Worm (Caenorhabditis elegans) whole organism, midembryonic: ENCODE data around the gene Y67D8C.22.

Experiments
- cog-1 ChIP-seq: sonication (generic microtip); optimal IDR thresholded peaks from 2 replicates; lab custom pipeline; 2016; ENCODE audit warnings: missing genetic modification characterization, missing compliant biosample characterization
- med-1 ChIP-seq: sonication (generic microtip); optimal IDR thresholded peaks from 2 replicates; lab custom pipeline; 2017; ENCODE audit warnings: missing genetic modification characterization, mild to moderate bottlenecking, missing compliant biosample characterization, antibody characterized with exemption, missing genetic modification reagents; ENCODE audit not compliant: insufficient read depth
- ref-1 ChIP-seq: fragments of 200-800 bp; sonication (Bioruptor generic); conservative IDR thresholded peaks from 2 replicates; pipeline ENCODE4 v1.3.6; 2022; ENCODE audit warnings: missing genetic modification reagents, missing genetic modification characterization, missing compliant biosample characterization

DNA sequence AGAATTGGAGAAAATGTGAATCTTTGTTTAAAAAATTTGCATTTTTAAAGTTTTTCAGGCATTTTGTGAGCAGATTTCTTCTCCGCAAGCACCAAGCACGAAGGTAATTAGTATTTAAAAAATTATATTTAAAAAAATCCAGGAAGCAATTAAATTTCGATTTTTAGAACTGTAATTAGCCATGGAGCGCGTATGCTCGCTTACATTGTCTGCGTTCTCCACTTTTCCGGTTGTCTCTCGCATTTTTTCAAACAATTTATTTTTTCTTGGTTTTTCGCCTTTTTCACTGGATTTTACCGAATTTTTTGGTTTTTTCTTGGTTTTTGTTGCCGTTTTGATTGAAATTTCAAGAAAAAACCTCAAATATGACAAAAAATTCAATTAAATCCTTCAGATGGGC lies 20.8 kb downstream of the Y67D8C.22 start:
- TF ChIP-seq med-1 (GFP tag; lab: Kevin White, UChicago) (no peak), cog-1 (tag; lab: Kevin White, UChicago) (no peak), ref-1 (GFP tag; lab: Robert Waterston, UW) (no peak)
